Worm (Caenorhabditis elegans): ENCODE data around the gene mlcd-1.

mlcd-1 gene

DNA sequence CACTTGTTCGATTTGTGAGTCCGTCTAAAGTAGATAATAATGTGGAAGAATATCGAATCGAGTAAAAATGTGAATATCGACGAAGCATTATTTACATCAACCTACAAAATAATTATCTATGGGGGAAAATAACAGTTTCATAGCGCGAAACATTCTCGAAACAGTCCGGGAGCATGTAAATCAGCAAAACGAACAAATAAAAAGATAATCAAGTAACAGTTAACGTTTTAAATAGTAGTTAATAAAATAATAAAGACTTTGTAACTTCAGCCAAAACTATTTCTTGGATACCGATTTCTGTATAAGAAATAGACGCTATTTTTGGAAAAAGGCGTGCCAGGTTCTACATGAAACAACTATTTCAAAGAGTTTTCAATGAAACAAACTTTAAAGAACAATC lies at the start of gene mlcd-1:
mlcd-1 (minus strand) TSS at position 101 of the 400 bp plus-strand sequence.
- TF ChIP-seq M03D4.4 (tag; optimal IDR thresholded peaks at IDR 0.05) = no peak
- TF ChIP-seq unc-39 (tag; optimal IDR thresholded peaks at IDR 0.05) = no peak
- no peak for TF ChIP-seq blmp-1 (tag; optimal IDR thresholded peaks at IDR 0.05)
- no peak for TF ChIP-seq ztf-11 (tag; optimal IDR thresholded peaks at IDR 0.05)
- TF ChIP-seq tbx-8 (GFP tag; optimal IDR thresholded peaks at IDR 0.05) = no peak
- no peak for TF ChIP-seq nhr-2 (tag; optimal IDR thresholded peaks at IDR 0.05)
- no peak for TF ChIP-seq bed-3 (GFP tag; optimal IDR thresholded peaks at IDR 0.05)
- no peak for TF ChIP-seq ces-1 (GFP tag; optimal IDR thresholded peaks at IDR 0.05)
- TF ChIP-seq nhr-28 (tag; optimal IDR thresholded peaks at IDR 0.05) = no peak

DNA sequence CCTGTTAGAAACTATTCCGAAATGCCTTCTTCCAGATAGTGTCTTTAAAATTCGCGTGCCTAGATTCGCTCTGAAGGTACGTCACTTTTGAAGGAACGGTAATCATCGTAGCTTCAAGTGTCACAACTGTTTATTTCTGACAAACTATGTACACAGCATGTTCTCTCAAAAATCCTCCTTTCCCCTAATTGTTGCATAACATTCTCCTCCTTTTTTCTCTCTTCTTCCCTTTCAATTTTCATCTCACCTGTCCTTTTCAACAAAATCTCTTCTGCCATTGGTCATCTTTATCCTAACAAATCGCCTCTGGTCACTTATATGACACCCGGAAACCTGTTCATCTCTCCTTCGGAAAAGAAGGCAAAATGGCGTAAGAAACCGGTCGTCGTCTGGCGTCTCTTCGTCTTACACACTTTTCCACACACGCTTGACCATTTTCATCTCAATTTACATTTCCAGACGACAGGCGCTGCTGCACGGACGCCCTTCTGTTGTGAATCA lies 48.2 kb upstream of the mlcd-1 start, which contains the start of gene lips-3:
lips-3 (plus strand) TSS at position 458 of the 501 bp plus-strand sequence.
- TF ChIP-seq snpc-4 (tag; optimal IDR thresholded peaks at IDR 0.05) (no peak), unc-62 (GFP tag; optimal IDR thresholded peaks at IDR 0.05) (peak; percentile 7)

DNA sequence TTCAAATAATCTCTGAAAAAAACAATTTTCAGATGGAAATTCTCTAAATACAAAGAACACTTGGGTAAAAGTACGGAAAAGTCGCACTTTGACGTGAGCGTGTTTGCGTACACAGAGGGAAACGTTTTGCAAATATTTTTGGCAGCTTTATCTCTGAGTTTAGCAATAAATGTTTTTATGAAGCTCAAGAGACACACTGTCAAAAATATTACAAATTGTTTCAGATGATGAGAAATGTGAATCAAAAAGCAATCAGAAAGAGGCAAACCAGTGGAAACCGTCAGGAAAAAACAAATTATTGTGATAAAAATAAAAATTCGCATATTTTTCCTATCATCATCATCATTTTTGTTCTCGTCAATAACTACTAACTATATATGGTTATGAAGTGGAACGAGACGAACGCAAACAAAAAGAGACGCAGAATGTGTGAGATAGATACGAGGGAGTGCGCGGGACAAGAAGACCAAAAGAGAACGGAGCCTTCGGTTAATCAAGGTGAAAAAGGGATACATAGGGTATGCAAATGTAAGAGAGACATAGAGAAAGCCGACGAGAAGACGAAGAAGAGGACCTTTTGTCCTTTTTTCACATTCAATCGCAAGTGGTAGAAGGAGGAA lies 44.5 kb upstream of the mlcd-1 start, which contains the start of gene sel-2:
sel-2 (minus strand) TSS at position 51 of the 620 bp plus-strand sequence.
- TF ChIP-seq mls-2 (tag; optimal IDR thresholded peaks at IDR 0.05) = no peak
- peak; percentile 9 for TF ChIP-seq cnd-1 (tag; optimal IDR thresholded peaks at IDR 0.05)
- no peak for TF ChIP-seq unc-62 (GFP tag; optimal IDR thresholded peaks at IDR 0.05)
- no peak for TF ChIP-seq elt-3 (tag; optimal IDR thresholded peaks at IDR 0.05)
- peak; percentile 69 for TF ChIP-seq ces-1 (GFP tag; optimal IDR thresholded peaks at IDR 0.05)
- no peak for TF ChIP-seq snpc-4 (tag; optimal IDR thresholded peaks at IDR 0.05)
- TF ChIP-seq sptf-1 (tag; optimal IDR thresholded peaks at IDR 0.05) = peak; percentile 39
- TF ChIP-seq ceh-43 (GFP tag; optimal IDR thresholded peaks at IDR 0.05) = no peak
- peak; percentile 62 for TF ChIP-seq nhr-2 (tag; optimal IDR thresholded peaks at IDR 0.05)
- TF ChIP-seq unc-120 (tag; optimal IDR thresholded peaks at IDR 0.05; ENCODE audit: poor library complexity, severe bottlenecking) = peak; percentile 80
- peak; percentile 57 for TF ChIP-seq pha-4 (tag; optimal IDR thresholded peaks at IDR 0.05)

DNA sequence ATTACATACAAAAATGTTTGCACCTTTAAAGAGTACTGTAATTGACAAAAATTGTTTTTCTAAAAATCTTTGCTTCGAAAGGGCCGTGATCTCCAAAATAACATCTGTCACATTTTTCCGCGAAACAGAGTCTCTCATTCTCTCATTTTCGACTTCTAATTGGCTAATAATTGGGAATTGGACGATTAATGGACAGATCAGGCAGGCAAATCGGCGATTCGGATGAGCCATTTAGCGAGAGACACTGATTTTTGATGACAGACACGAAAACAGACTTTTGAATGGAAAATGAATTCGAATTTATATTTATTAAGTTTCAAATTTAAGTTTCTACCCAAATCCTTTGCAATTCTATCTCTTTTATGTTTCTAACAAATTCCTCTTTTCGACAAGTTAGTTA lies 35.9 kb upstream of the mlcd-1 start:
- no peak for TF ChIP-seq blmp-1 (tag; optimal IDR thresholded peaks at IDR 0.05)
- TF ChIP-seq nhr-12 (tag; optimal IDR thresholded peaks at IDR 0.05) = no peak
- no peak for TF ChIP-seq hlh-1 (tag; optimal IDR thresholded peaks at IDR 0.05)
- TF ChIP-seq elt-1 (tag; optimal IDR thresholded peaks at IDR 0.05; ENCODE audit: borderline replicate concordance, insufficient read depth) = no peak
- TF ChIP-seq cnd-1 (tag; optimal IDR thresholded peaks at IDR 0.05) = no peak
- no peak for TF ChIP-seq ham-2 (GFP tag; optimal IDR thresholded peaks at IDR 0.05)
- no peak for TF ChIP-seq ces-1 (GFP tag; optimal IDR thresholded peaks at IDR 0.05)
- no peak for TF ChIP-seq mab-5 (tag; optimal IDR thresholded peaks at IDR 0.05)
- TF ChIP-seq drap-1 (GFP tag; optimal IDR thresholded peaks at IDR 0.05) = no peak
- no peak for TF ChIP-seq lsy-2 (tag; optimal IDR thresholded peaks at IDR 0.05)
- no peak for TF ChIP-seq bed-3 (GFP tag; optimal IDR thresholded peaks at IDR 0.05)
- no peak for TF ChIP-seq lin-13 (tag; optimal IDR thresholded peaks at IDR 0.05)
- no peak for TF ChIP-seq lin-32 (GFP tag; optimal IDR thresholded peaks at IDR 0.05)
- no peak for TF ChIP-seq ztf-11 (tag; optimal IDR thresholded peaks at IDR 0.05)
- TF ChIP-seq sem-2 (GFP tag; optimal IDR thresholded peaks at IDR 0.05) = no peak
- no peak for TF ChIP-seq pha-4 (tag; optimal IDR thresholded peaks at IDR 0.05)
- TF ChIP-seq zip-8 (tag; optimal IDR thresholded peaks at IDR 0.05) = no peak

DNA sequence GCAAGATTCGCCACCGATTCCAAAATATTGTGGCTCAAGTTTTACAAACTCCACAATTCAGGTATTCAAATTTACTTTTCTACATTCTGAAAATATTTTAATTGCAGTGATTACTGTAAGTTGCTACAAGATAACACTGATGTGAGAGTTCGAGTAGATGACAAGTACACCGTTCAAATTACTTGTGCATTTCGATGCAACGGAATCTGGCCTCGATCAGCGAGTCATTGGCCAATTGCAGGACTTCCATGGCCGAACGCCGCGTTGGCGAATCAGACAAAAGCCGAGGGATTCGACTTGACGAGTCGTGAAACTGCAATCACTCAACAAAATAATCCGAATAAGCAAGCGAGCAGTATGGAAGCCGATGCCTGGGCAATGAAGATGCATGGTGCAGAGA lies 33.4 kb upstream of the mlcd-1 start:
- TF ChIP-seq cnd-1 (tag; optimal IDR thresholded peaks at IDR 0.05) (no peak), nhr-2 (tag; optimal IDR thresholded peaks at IDR 0.05) (no peak), bed-3 (GFP tag; optimal IDR thresholded peaks at IDR 0.05) (no peak), ztf-11 (tag; optimal IDR thresholded peaks at IDR 0.05) (no peak), tbx-8 (GFP tag; optimal IDR thresholded peaks at IDR 0.05) (no peak), sem-2 (GFP tag; optimal IDR thresholded peaks at IDR 0.05) (no peak), flh-1 (GFP tag; optimal IDR thresholded peaks at IDR 0.05) (no peak), blmp-1 (tag; optimal IDR thresholded peaks at IDR 0.05) (no peak), lsy-2 (tag; optimal IDR thresholded peaks at IDR 0.05) (no peak), sptf-1 (tag; optimal IDR thresholded peaks at IDR 0.05) (no peak), ceh-39 (tag; optimal IDR thresholded peaks at IDR 0.05) (no peak), nhr-28 (tag; optimal IDR thresholded peaks at IDR 0.05) (no peak), elt-1 (tag; optimal IDR thresholded peaks at IDR 0.05; ENCODE audit: borderline replicate concordance, insufficient read depth) (no peak)
